Worm (Caenorhabditis elegans): ENCODE data around the gene deb-1.

ce11 chrIV:7111354-7111753, 17.3 kb upstream of the deb-1 start, which contains the start of the genes ZC477.7 and ssq-3:
- no peak for TF ChIP-seq nhr-237 (tag; optimal IDR thresholded peaks at IDR 0.05)
- TF ChIP-seq elt-1 (tag; optimal IDR thresholded peaks at IDR 0.05; ENCODE audit: borderline replicate concordance, insufficient read depth), result no peak
- no peak for TF ChIP-seq ces-1 (GFP tag; optimal IDR thresholded peaks at IDR 0.05)
- TF ChIP-seq nhr-2 (tag; optimal IDR thresholded peaks at IDR 0.05), result no peak
- no peak for TF ChIP-seq mls-2 (tag; optimal IDR thresholded peaks at IDR 0.05)
- TF ChIP-seq ceh-43 (GFP tag; optimal IDR thresholded peaks at IDR 0.05), result no peak

Measured in whole organism, mixed stage, embryonic.